Worm (Caenorhabditis elegans): ENCODE measurements around the gene lips-15.

DNA sequence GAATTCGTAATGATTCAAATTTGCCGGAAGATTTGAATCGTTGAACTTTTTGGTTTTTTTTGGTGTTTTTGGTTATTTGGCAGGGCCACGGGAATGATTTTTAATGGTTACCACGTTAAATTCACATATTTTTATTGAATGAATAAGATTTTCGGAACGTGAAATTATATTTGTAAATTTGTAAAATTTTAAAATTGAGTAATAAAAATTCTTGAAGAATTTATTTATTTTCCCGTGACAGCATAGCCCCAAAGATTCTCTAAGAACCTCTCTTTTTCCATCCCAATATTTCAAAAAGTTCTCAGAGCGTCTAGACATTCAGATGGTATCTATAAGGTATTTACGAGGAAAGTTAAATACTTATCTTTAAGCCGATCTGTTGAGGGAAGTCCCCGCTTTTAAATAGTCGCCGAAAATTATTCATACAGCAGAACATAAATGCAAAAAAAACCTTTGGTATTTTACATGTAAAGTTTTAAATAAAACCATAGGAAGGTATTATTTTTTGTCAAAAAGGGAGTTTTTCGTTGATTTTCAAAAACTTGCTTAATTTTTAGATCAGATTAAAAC lies 30.6 kb downstream of the lips-15 start, which contains the start of gene Y38E10A.17:
- TF ChIP-seq nhr-237 (tag; optimal IDR thresholded peaks at IDR 0.05), result no peak
- no peak for TF ChIP-seq nhr-25 (tag; optimal IDR thresholded peaks at IDR 0.05)
- no peak for TF ChIP-seq nhr-77 (tag; optimal IDR thresholded peaks at IDR 0.05)
- TF ChIP-seq ama-1 (optimal IDR thresholded peaks at IDR 0.05), result no peak
- no peak for TF ChIP-seq nhr-6 (tag; optimal IDR thresholded peaks at IDR 0.05)
- no peak for TF ChIP-seq ceh-82 (tag; optimal IDR thresholded peaks at IDR 0.05)
- no peak for TF ChIP-seq unc-62 (GFP tag; optimal IDR thresholded peaks at IDR 0.05)
